Worm (Caenorhabditis elegans) whole organism, young adult: ENCODE data around the gene best-3.

Experiments
- F10E7.11 ChIP-seq: sonication (generic microtip); optimal IDR thresholded peaks from 2 replicates; lab custom pipeline; 2017; ENCODE audit warnings: mild to moderate bottlenecking, missing genetic modification characterization, moderate library complexity, missing compliant biosample characterization
- F23B12.7 ChIP-seq: sonication (generic microtip); optimal IDR thresholded peaks from 2 replicates; lab custom pipeline; 2017; ENCODE audit warnings: missing genetic modification characterization, mild to moderate bottlenecking, missing compliant biosample characterization, antibody characterized with exemption, moderate library complexity; ENCODE audit not compliant: insufficient read depth
- F49E8.2 ChIP-seq: sonication (generic microtip); optimal IDR thresholded peaks from 3 replicates; lab custom pipeline; 2017; ENCODE audit warnings: missing genetic modification characterization, mild to moderate bottlenecking, missing compliant biosample characterization, antibody characterized with exemption, moderate library complexity; ENCODE audit not compliant: insufficient read depth
- F52B5.7 ChIP-seq: sonication (generic microtip); optimal IDR thresholded peaks from 2 replicates; lab custom pipeline; 2016; ENCODE audit warnings: mild to moderate bottlenecking, missing genetic modification characterization, missing compliant biosample characterization
- egl-44 ChIP-seq: fragments of 200-800 bp; sonication (Bioruptor generic); IDR thresholded peaks from 2 replicates; pipeline ENCODE4 v1.3.6; 2022; ENCODE audit warnings: missing genetic modification reagents, missing genetic modification characterization, missing compliant biosample characterization
- unc-62 ChIP-seq: fragments of 150-350 bp; optimal IDR thresholded peaks from 2 replicates; lab custom pipeline; 2014; ENCODE audit warnings: missing biosample characterization, missing genetic modification reagents, missing genetic modification characterization

ce11 chrII:61013-61412 is 48.2 kb downstream of the best-3 start, which contains the start of gene C23H3.2:
- TF ChIP-seq unc-62, result no peak
- TF ChIP-seq F52B5.7 (tag; lab: Kevin White, UChicago), result no peak
- no peak for TF ChIP-seq F23B12.7 (tag; lab: Kevin White, UChicago)
- TF ChIP-seq F49E8.2 (tag; lab: Kevin White, UChicago), result no peak
- no peak for TF ChIP-seq egl-44 (GFP tag; lab: Robert Waterston, UW)
- no peak for TF ChIP-seq F10E7.11
